Fruit fly (Drosophila melanogaster): ENCODE results near the gene TAF1B.
A peak's percentile ranks its signal among the peaks of the same experiment; 100 is the strongest.

Gene TAF1B

DNA sequence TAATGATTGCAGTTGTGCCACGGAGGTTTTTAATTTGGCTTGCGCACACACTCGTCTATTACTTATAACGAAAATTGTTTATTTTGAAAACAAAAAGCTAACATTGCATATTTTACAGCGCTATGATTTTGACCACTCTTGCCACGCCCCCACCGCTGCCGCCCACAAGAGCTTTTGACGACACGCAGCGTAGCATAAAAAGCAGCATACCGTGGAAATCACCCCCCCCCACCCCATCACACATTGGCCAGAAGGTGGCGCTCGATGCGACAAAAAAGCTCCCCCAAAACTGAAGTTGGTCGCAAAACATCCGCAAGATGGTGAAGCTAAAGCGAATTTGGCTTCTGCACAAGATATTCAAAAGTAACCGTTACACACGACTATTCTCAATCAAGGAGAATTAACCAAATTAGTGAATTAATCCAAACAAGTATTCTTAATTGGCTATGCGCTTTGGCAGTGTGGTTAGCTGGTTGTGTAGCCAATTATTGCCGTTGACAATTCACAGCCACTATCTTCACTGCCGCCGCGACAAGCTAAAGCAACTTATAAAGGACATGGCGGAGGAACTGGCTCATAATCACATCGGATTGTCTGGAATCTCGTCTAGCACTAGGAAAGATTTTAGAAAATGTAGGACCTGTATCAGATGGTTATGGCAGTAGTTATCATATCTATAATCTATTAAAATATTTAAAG lies 43.3 kb downstream of the TAF1B start (continued):
- no peak for TF ChIP-seq cg (GFP tag; optimal IDR thresholded peaks at IDR 0.05)
- TF ChIP-seq pnt (GFP tag; optimal IDR thresholded peaks at IDR 0.05) = no peak
- TF ChIP-seq Aef1 (GFP tag; IDR thresholded peaks at IDR 0.05) = 0 out of 3 replicates have a peak, but pooled peaks have one; percentile 35
- TF ChIP-seq dpn (GFP tag; optimal IDR thresholded peaks at IDR 0.05) = peak in 1 of 2 experiments; percentile 44
- no peak for TF ChIP-seq gcm (GFP tag; optimal IDR thresholded peaks at IDR 0.05)
- peak; percentile 40; the same call in 1 of the 2 replicates for TF ChIP-seq tna (GFP tag; IDR thresholded peaks at IDR 0.05; ENCODE audit: partially characterized antibody)
- peak; percentile 10 for TF ChIP-seq CG2120 (GFP tag; optimal IDR thresholded peaks at IDR 0.05)
- TF ChIP-seq CG31441 (GFP tag; IDR thresholded peaks at IDR 0.05) = no peak
- TF ChIP-seq hkb (optimal IDR thresholded peaks at IDR 0.05) = peak; percentile 22
- no peak; the same call in 1 of the 2 replicates for TF ChIP-seq hkb (GFP tag; IDR thresholded peaks at IDR 0.05)
- TF ChIP-seq Awh (GFP tag; IDR thresholded peaks at IDR 0.05) = 0 out of 2 replicates have a peak, but pooled peaks have one; percentile 16
- TF ChIP-seq CG2202 (tag; optimal IDR thresholded peaks at IDR 0.05) = no peak
- TF ChIP-seq CG42726 (GFP tag; IDR thresholded peaks at IDR 0.05; ENCODE audit: partially characterized antibody) = peak; percentile 44; the same call in 1 of the 2 replicates
- TF ChIP-seq CG12391 (tag; optimal IDR thresholded peaks at IDR 0.05) = peak; percentile 11
- TF ChIP-seq nmo (GFP tag; optimal IDR thresholded peaks at IDR 0.05) = peak; percentile 10
- TF ChIP-seq prd (optimal IDR thresholded peaks at IDR 0.05) = no peak
- peak; percentile 44; the same call in 2 of the 3 replicates for TF ChIP-seq prd (GFP tag; IDR thresholded peaks at IDR 0.05)
- TF ChIP-seq bcd (GFP tag; optimal IDR thresholded peaks at IDR 0.05) = peak; percentile 52
- TF ChIP-seq CG11723 (GFP tag; optimal IDR thresholded peaks at IDR 0.05) = no peak
- TF ChIP-seq CG6683 (GFP tag; optimal IDR thresholded peaks at IDR 0.05) = peak; percentile 5
- TF ChIP-seq CG14667 (GFP tag; IDR thresholded peaks at IDR 0.05) = no peak
- peak; percentile 45 for TF ChIP-seq CG1603 (tag; optimal IDR thresholded peaks at IDR 0.05)
- TF ChIP-seq GATAe (GFP tag; conservative IDR thresholded peaks at IDR 0.05) = no peak
- peak; percentile 8 for TF ChIP-seq CG10147 (GFP tag; optimal IDR thresholded peaks at IDR 0.05)
- TF ChIP-seq chinmo (GFP tag; IDR thresholded peaks at IDR 0.05; ENCODE audit: partially characterized antibody) = peak; percentile 82; the same call in 2 of the 4 replicates
- no peak for TF ChIP-seq h (optimal IDR thresholded peaks at IDR 0.05)
- TF ChIP-seq CG17568 (GFP tag; optimal IDR thresholded peaks at IDR 0.05) = no peak
- no peak for TF ChIP-seq Neu2 (GFP tag; optimal IDR thresholded peaks at IDR 0.05; ENCODE audit: borderline replicate concordance)
- TF ChIP-seq lmd (GFP tag; IDR thresholded peaks at IDR 0.05) = peak; percentile 33; the same call in 1 of the 2 replicates
- peak; percentile 4 for TF ChIP-seq CG18262 (tag; optimal IDR thresholded peaks at IDR 0.05)
- no peak for TF ChIP-seq wor (GFP tag; IDR thresholded peaks at IDR 0.05)
- peak; percentile 18 for TF ChIP-seq nau (GFP tag; optimal IDR thresholded peaks at IDR 0.05)
- peak; percentile 48 for TF ChIP-seq NfI (GFP tag; optimal IDR thresholded peaks at IDR 0.05)
- TF ChIP-seq sr (GFP tag; IDR thresholded peaks at IDR 0.05) = 0 out of 3 replicates have a peak, but pooled peaks have one; percentile 40
- TF ChIP-seq CG3065 (GFP tag; optimal IDR thresholded peaks at IDR 0.05) = peak; percentile 93
- TF ChIP-seq gfzf (GFP tag; optimal IDR thresholded peaks at IDR 0.05) = peak; percentile 14
- TF ChIP-seq CG9932 (GFP tag; IDR thresholded peaks at IDR 0.05) = peak; percentile 68
- no peak for TF ChIP-seq CG8765 (GFP tag; IDR thresholded peaks at IDR 0.05)
- peak; percentile 18 for TF ChIP-seq CG30403 (GFP tag; optimal IDR thresholded peaks at IDR 0.05)
- TF ChIP-seq ash1 (GFP tag; optimal IDR thresholded peaks at IDR 0.05) = peak; percentile 1
- TF ChIP-seq fd96Cb (tag; optimal IDR thresholded peaks at IDR 0.05) = no peak
- 0 out of 2 replicates have a peak, but pooled peaks have one; percentile 7 for TF ChIP-seq ara (GFP tag; IDR thresholded peaks at IDR 0.05)
- no peak for TF ChIP-seq CG14050 (GFP tag; IDR thresholded peaks at IDR 0.05)
- no peak for TF ChIP-seq Deaf1 (tag; optimal IDR thresholded peaks at IDR 0.05)
- no peak for TF ChIP-seq psq (GFP tag; optimal IDR thresholded peaks at IDR 0.05)
- TF ChIP-seq CG17359 (tag; optimal IDR thresholded peaks at IDR 0.05) = peak; percentile 47
- TF ChIP-seq peb (GFP tag; IDR thresholded peaks at IDR 0.05) = 0 out of 2 replicates have a peak, but pooled peaks have one; percentile 31
- TF ChIP-seq HLH3B (GFP tag; IDR thresholded peaks at IDR 0.05) = peak; percentile 65
- 0 out of 2 replicates have a peak, but pooled peaks have one; percentile 21 for TF ChIP-seq ttk (GFP tag; IDR thresholded peaks at IDR 0.05)
